Worm (Caenorhabditis elegans) whole organism, late embryonic: ENCODE data around the gene fbxa-55.
A peak's percentile ranks its signal among the peaks of the same experiment; 100 is the strongest.

ENCODE experiments used
- F13H6.1 ChIP-seq: sonication (generic microtip); optimal IDR thresholded peaks from 2 replicates; lab custom pipeline; 2016; ENCODE audit warnings: missing genetic modification characterization, missing compliant biosample characterization
- K02D7.2 ChIP-seq: sonication (generic microtip); optimal IDR thresholded peaks from 2 replicates; lab custom pipeline; 2017; ENCODE audit warnings: mild to moderate bottlenecking, missing genetic modification characterization, missing compliant biosample characterization
- T23F11.4 ChIP-seq: fragments of 200-800 bp; sonication (Bioruptor generic); optimal IDR thresholded peaks from 2 replicates; lab custom pipeline; 2018; ENCODE audit warnings: mild to moderate bottlenecking, missing genetic modification characterization, missing compliant biosample characterization
- Y22D7AL.16 ChIP-seq: sonication (generic microtip); optimal IDR thresholded peaks from 2 replicates; lab custom pipeline; 2016; ENCODE audit warnings: missing genetic modification characterization, missing compliant biosample characterization
- ahr-1 ChIP-seq: sonication (generic microtip); optimal IDR thresholded peaks from 2 replicates; lab custom pipeline; 2016; ENCODE audit warnings: missing genetic modification characterization, missing compliant biosample characterization
- ceh-14 ChIP-seq: sonication (generic microtip); optimal IDR thresholded peaks from 2 replicates; lab custom pipeline; 2016; ENCODE audit warnings: missing genotype, missing genetic modification characterization, missing compliant biosample characterization
- ceh-18 ChIP-seq: sonication (generic microtip); optimal IDR thresholded peaks from 2 replicates; lab custom pipeline; 2016; ENCODE audit warnings: missing genetic modification characterization, missing compliant biosample characterization
- ceh-19 ChIP-seq: fragments of 200-800 bp; sonication (Bioruptor generic); optimal IDR thresholded peaks from 2 replicates; lab custom pipeline; 2018; ENCODE audit warnings: mild to moderate bottlenecking, missing genetic modification characterization, missing compliant biosample characterization
- ceh-2 ChIP-seq: sonication (generic microtip); optimal IDR thresholded peaks from 2 replicates; lab custom pipeline; 2016; ENCODE audit warnings: missing genotype, missing genetic modification characterization, missing compliant biosample characterization
- ceh-22 ChIP-seq: sonication (generic microtip); optimal IDR thresholded peaks from 2 replicates; lab custom pipeline; 2017; ENCODE audit warnings: missing biosample characterization, missing genetic modification characterization
- ceh-24 ChIP-seq: sonication (generic microtip); optimal IDR thresholded peaks from 2 replicates; lab custom pipeline; 2016; ENCODE audit warnings: mild to moderate bottlenecking, missing genetic modification characterization, missing compliant biosample characterization
- ceh-31 ChIP-seq: sonication (generic microtip); optimal IDR thresholded peaks from 2 replicates; lab custom pipeline; 2016; ENCODE audit warnings: missing genetic modification characterization, missing compliant biosample characterization
- ceh-34 ChIP-seq: sonication (generic microtip); optimal IDR thresholded peaks from 2 replicates; lab custom pipeline; 2016; ENCODE audit warnings: mild to moderate bottlenecking, missing genetic modification characterization, missing compliant biosample characterization
- ceh-48 ChIP-seq: sonication (generic microtip); optimal IDR thresholded peaks from 2 replicates; lab custom pipeline; 2016; ENCODE audit warnings: missing genetic modification characterization, inconsistent platforms, missing compliant biosample characterization
- ceh-6 ChIP-seq: fragments of 200-800 bp; sonication (Bioruptor generic); optimal IDR thresholded peaks from 2 replicates; lab custom pipeline; 2018; ENCODE audit warnings: mild to moderate bottlenecking, missing genetic modification characterization, missing compliant biosample characterization
- che-1 ChIP-seq: sonication (generic microtip); optimal IDR thresholded peaks from 2 replicates; lab custom pipeline; 2016; ENCODE audit warnings: mild to moderate bottlenecking, missing genetic modification characterization, missing compliant biosample characterization
- dve-1 ChIP-seq: sonication (generic microtip); optimal IDR thresholded peaks from 2 replicates; lab custom pipeline; 2017; ENCODE audit warnings: antibody characterized with exemption, mild to moderate bottlenecking, missing genetic modification characterization, missing compliant biosample characterization
- elt-2 ChIP-seq: sonication (generic microtip); optimal IDR thresholded peaks from 2 replicates; lab custom pipeline; 2016; ENCODE audit warnings: missing genetic modification reagents, missing genetic modification characterization, missing compliant biosample characterization
- elt-4 ChIP-seq: sonication (generic microtip); optimal IDR thresholded peaks from 2 replicates; lab custom pipeline; 2016; ENCODE audit warnings: missing genetic modification characterization, missing compliant biosample characterization
- ets-4 ChIP-seq: sonication (generic microtip); optimal IDR thresholded peaks from 2 replicates; lab custom pipeline; 2016; ENCODE audit warnings: missing genetic modification characterization, missing compliant biosample characterization
- eyg-1 ChIP-seq: sonication (generic microtip); optimal IDR thresholded peaks from 2 replicates; lab custom pipeline; 2016; ENCODE audit warnings: missing genotype, missing genetic modification characterization, missing compliant biosample characterization
- fax-1 ChIP-seq: sonication (generic microtip); optimal IDR thresholded peaks from 2 replicates; lab custom pipeline; 2016; ENCODE audit warnings: missing genotype, missing genetic modification characterization, missing compliant biosample characterization
- fkh-6 ChIP-seq: sonication (generic microtip); optimal IDR thresholded peaks from 2 replicates; lab custom pipeline; 2016; ENCODE audit warnings: missing genetic modification characterization, missing compliant biosample characterization
- gmeb-2 ChIP-seq: sonication (generic microtip); optimal IDR thresholded peaks from 2 replicates; lab custom pipeline; 2016; ENCODE audit warnings: missing genetic modification characterization, inconsistent platforms, missing compliant biosample characterization
- hlh-13 ChIP-seq: fragments of 200-800 bp; sonication (Bioruptor generic); optimal IDR thresholded peaks from 2 replicates; lab custom pipeline; 2018; ENCODE audit warnings: mild to moderate bottlenecking, missing genetic modification characterization, missing compliant biosample characterization
- hlh-6 ChIP-seq: sonication (generic microtip); optimal IDR thresholded peaks from 2 replicates; lab custom pipeline; 2016; ENCODE audit warnings: missing genotype, missing genetic modification characterization, missing compliant biosample characterization
- hlh-8 ChIP-seq: sonication (generic microtip); optimal IDR thresholded peaks from 2 replicates; lab custom pipeline; 2016; ENCODE audit warnings: missing genotype, missing genetic modification characterization, missing compliant biosample characterization
- lim-6 ChIP-seq: sonication (generic microtip); optimal IDR thresholded peaks from 2 replicates; lab custom pipeline; 2016; ENCODE audit warnings: missing genetic modification characterization, missing compliant biosample characterization
- lin-11 ChIP-seq: fragments of 200-800 bp; sonication (Bioruptor generic); optimal IDR thresholded peaks from 2 replicates; lab custom pipeline; 2018; ENCODE audit warnings: mild to moderate bottlenecking, missing genetic modification characterization, missing compliant biosample characterization
- madf-2 ChIP-seq: sonication (generic microtip); optimal IDR thresholded peaks from 2 replicates; lab custom pipeline; 2017; ENCODE audit warnings: missing genetic modification characterization, missing compliant biosample characterization
- mec-3 ChIP-seq: sonication (generic microtip); optimal IDR thresholded peaks from 2 replicates; lab custom pipeline; 2016; ENCODE audit warnings: borderline replicate concordance, missing genetic modification characterization, missing compliant biosample characterization
- nfya-1 ChIP-seq: sonication (generic microtip); optimal IDR thresholded peaks from 2 replicates; lab custom pipeline; 2017; ENCODE audit warnings: missing genetic modification characterization, mild to moderate bottlenecking, missing compliant biosample characterization, antibody characterized with exemption, moderate library complexity
- nhr-11 ChIP-seq: fragments of 150-350 bp; optimal IDR thresholded peaks from 2 replicates; lab custom pipeline; 2014; ENCODE audit warnings: missing biosample characterization, missing genetic modification characterization
- pat-9 ChIP-seq: fragments of 200-800 bp; sonication (Bioruptor generic); optimal IDR thresholded peaks from 2 replicates; lab custom pipeline; 2018; ENCODE audit warnings: mild to moderate bottlenecking, missing genetic modification characterization, moderate library complexity, missing compliant biosample characterization
- pqm-1 ChIP-seq: sonication (generic microtip); optimal IDR thresholded peaks from 2 replicates; lab custom pipeline; 2016; ENCODE audit warnings: missing genetic modification characterization, missing compliant biosample characterization
- pros-1 ChIP-seq: fragments of 150-350 bp; optimal IDR thresholded peaks from 2 replicates; lab custom pipeline; 2014; ENCODE audit warnings: missing biosample characterization, missing genetic modification reagents, missing genetic modification characterization
- ref-2 ChIP-seq: sonication (generic microtip); optimal IDR thresholded peaks from 2 replicates; lab custom pipeline; 2016; ENCODE audit warnings: missing genetic modification characterization, missing compliant biosample characterization
- rnt-1 ChIP-seq: sonication (generic microtip); optimal IDR thresholded peaks from 2 replicates; lab custom pipeline; 2016; ENCODE audit warnings: missing genetic modification characterization, missing compliant biosample characterization
- sdc-2 ChIP-seq: sonication (generic microtip); optimal IDR thresholded peaks from 2 replicates; lab custom pipeline; 2016; ENCODE audit warnings: missing genotype, missing genetic modification characterization, missing compliant biosample characterization
- syd-9 ChIP-seq: sonication (generic microtip); optimal IDR thresholded peaks from 2 replicates; lab custom pipeline; 2016; ENCODE audit warnings: mild to moderate bottlenecking, missing genetic modification characterization, moderate library complexity, missing compliant biosample characterization
- tbx-2 ChIP-seq: sonication (generic microtip); optimal IDR thresholded peaks from 2 replicates; lab custom pipeline; 2016; ENCODE audit warnings: missing genetic modification characterization, missing compliant biosample characterization
- ttx-3 ChIP-seq: sonication (generic microtip); optimal IDR thresholded peaks from 2 replicates; lab custom pipeline; 2016; ENCODE audit warnings: missing genetic modification reagents, missing genetic modification characterization, missing compliant biosample characterization
- unc-42 ChIP-seq: sonication (generic microtip); optimal IDR thresholded peaks from 2 replicates; lab custom pipeline; 2016; ENCODE audit warnings: missing genotype, missing genetic modification characterization, missing compliant biosample characterization
- unc-86 ChIP-seq: sonication (generic microtip); optimal IDR thresholded peaks from 2 replicates; lab custom pipeline; 2016; ENCODE audit warnings: missing genetic modification characterization, missing compliant biosample characterization
- zip-5 ChIP-seq: sonication (generic microtip); optimal IDR thresholded peaks from 2 replicates; lab custom pipeline; 2016; ENCODE audit warnings: missing genetic modification characterization, missing compliant biosample characterization
- ztf-16 ChIP-seq: sonication (generic microtip); optimal IDR thresholded peaks from 2 replicates; lab custom pipeline; 2017; ENCODE audit warnings: missing genetic modification characterization, missing compliant biosample characterization

fbxa-55 gene

ce11 chrIII:941958-942357 is 6.1 kb upstream of the fbxa-55 start:
- TF ChIP-seq F13H6.1 (tag; lab: Kevin White, UChicago) (no peak), elt-2 (tag; lab: Kevin White, UChicago) (no peak), ahr-1 (no peak), tbx-2 (tag; lab: Kevin White, UChicago) (no peak), elt-4 (tag; lab: Kevin White, UChicago) (no peak), Y22D7AL.16 (tag; lab: Kevin White, UChicago) (no peak)

DNA sequence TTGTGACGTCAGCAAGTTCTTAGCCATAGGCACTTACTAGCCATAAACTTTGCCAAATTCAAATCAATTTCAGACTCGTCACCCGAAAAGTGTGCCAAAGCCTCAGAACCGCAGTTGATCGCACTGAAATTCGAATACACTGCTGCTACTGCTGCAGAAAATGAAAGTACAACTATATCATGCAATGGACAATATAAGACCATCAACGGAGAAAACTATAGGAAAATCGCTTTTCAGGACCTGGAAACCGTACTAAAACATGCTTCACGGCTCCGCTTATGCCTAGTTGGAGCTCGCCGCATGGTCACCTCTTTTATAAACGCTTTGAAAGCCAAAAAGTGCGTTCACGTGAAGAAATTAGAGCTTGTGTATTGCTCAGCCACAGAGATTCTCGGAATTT is 2.7 kb upstream of the fbxa-55 start, which contains the start of gene fbxa-22:
Gene fbxa-22 (plus strand): TSS at position 301 of the 400 bp plus-strand sequence.
- TF ChIP-seq ztf-16 (tag; lab: Kevin White, UChicago) = no peak
- no peak for TF ChIP-seq nhr-11
- TF ChIP-seq pros-1 = no peak
- TF ChIP-seq nfya-1 (tag; lab: Kevin White, UChicago) = no peak

ce11 chrIII:937961-938360 is 2.1 kb upstream of the fbxa-55 start, which contains the start of gene fbxa-56:
Gene fbxa-56, minus strand, starts transcription at chrIII:938061.
- TF ChIP-seq ceh-24 (tag; lab: Kevin White, UChicago) (no peak), ceh-31 (no peak), hlh-8 (tag; lab: Kevin White, UChicago) (no peak), dve-1 (no peak), mec-3 (tag; lab: Kevin White, UChicago) (no peak), ceh-22 (tag; lab: Kevin White, UChicago) (no peak), pat-9 (no peak), ttx-3 (no peak), lim-6 (tag; lab: Kevin White, UChicago) (no peak), nhr-11 (no peak)

DNA sequence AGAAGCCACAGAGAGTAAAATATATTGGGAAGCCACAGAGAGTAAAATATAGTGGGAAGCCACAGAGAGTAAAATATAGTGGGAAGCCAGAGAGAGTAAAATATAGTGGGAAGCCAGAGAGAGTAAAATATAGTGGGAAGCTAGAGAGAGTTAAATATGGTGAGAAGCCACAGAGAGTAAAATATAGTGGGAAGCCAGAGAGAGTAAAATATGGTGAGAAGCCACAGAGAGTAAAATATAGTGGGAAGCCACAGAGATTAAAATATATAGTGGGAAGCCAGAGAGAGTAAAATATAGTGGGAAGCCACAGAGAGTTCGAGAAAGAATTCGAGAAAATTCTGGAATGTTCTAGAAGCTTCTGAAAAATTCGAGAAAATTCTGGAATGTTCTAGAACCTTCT is 4.5 kb downstream of the fbxa-55 start:
- TF ChIP-seq sdc-2 (tag; lab: Kevin White, UChicago) = peak; percentile 72
- peak; percentile 79 for TF ChIP-seq fax-1 (tag; lab: Kevin White, UChicago)
- TF ChIP-seq ceh-31 = peak; percentile 81
- peak; percentile 65 for TF ChIP-seq rnt-1 (tag; lab: Kevin White, UChicago)
- peak; percentile 56 for TF ChIP-seq T23F11.4
- peak; percentile 91 for TF ChIP-seq lim-6 (tag; lab: Kevin White, UChicago)
- TF ChIP-seq ceh-48 = peak; percentile 74
- TF ChIP-seq tbx-2 (tag; lab: Kevin White, UChicago) = peak; percentile 97
- peak; percentile 45 for TF ChIP-seq ceh-2 (tag; lab: Kevin White, UChicago)
- peak; percentile 84 for TF ChIP-seq ceh-34 (tag; lab: Kevin White, UChicago)
- TF ChIP-seq pat-9 = peak; percentile 89
- TF ChIP-seq ttx-3 = peak; percentile 41
- TF ChIP-seq gmeb-2 (tag; lab: Kevin White, UChicago) = peak; percentile 80
- TF ChIP-seq unc-86 (tag; lab: Kevin White, UChicago) = peak; percentile 35
- TF ChIP-seq ceh-6 (GFP tag; lab: Kevin White, UChicago) = peak; percentile 32
- peak; percentile 97 for TF ChIP-seq madf-2
- peak; percentile 91 for TF ChIP-seq ceh-19
- TF ChIP-seq che-1 (tag; lab: Kevin White, UChicago) = peak; percentile 84
- TF ChIP-seq hlh-8 (tag; lab: Kevin White, UChicago) = peak; percentile 91
- peak; percentile 63 for TF ChIP-seq syd-9 (tag; lab: Kevin White, UChicago)
- peak; percentile 96 for TF ChIP-seq pqm-1 (tag; lab: Kevin White, UChicago)
- TF ChIP-seq fkh-6 = peak; percentile 90
- peak; percentile 42 for TF ChIP-seq ztf-16 (tag; lab: Kevin White, UChicago)
- TF ChIP-seq elt-2 (tag; lab: Kevin White, UChicago) = peak; percentile 19
- TF ChIP-seq hlh-13 (GFP tag; lab: Kevin White, UChicago) = peak; percentile 95
- TF ChIP-seq hlh-6 (tag; lab: Kevin White, UChicago) = peak; percentile 88
- TF ChIP-seq ref-2 (tag; lab: Kevin White, UChicago) = peak; percentile 53
- TF ChIP-seq ceh-14 (tag; lab: Kevin White, UChicago) = peak; percentile 83
- peak; percentile 57 for TF ChIP-seq eyg-1 (tag; lab: Kevin White, UChicago)
- TF ChIP-seq mec-3 (tag; lab: Kevin White, UChicago) = peak; percentile 76
- TF ChIP-seq F13H6.1 (tag; lab: Kevin White, UChicago) = peak; percentile 79
- TF ChIP-seq ceh-18 (tag; lab: Kevin White, UChicago) = peak; percentile 34
- peak; percentile 67 for TF ChIP-seq unc-42 (tag; lab: Kevin White, UChicago)
- peak; percentile 83 for TF ChIP-seq ets-4
- peak; percentile 97 for TF ChIP-seq elt-4 (tag; lab: Kevin White, UChicago)
- TF ChIP-seq zip-5 (tag; lab: Kevin White, UChicago) = peak; percentile 34
- TF ChIP-seq K02D7.2 = peak; percentile 84
- TF ChIP-seq Y22D7AL.16 (tag; lab: Kevin White, UChicago) = peak; percentile 97
- TF ChIP-seq lin-11 (tag; lab: Kevin White, UChicago) = peak; percentile 94
